Worm (Caenorhabditis elegans) whole organism, L1 larva: ENCODE data around the gene AC7.3.
"Not testable (repeated sequence)": the region's sequence is repeated elsewhere in the genome, so short reads cannot be mapped to it uniquely, and the experiment has no call there.

Experiments used
- elt-2 ChIP-seq: sonication (generic microtip); optimal IDR thresholded peaks from 2 replicates; lab custom pipeline; 2016; ENCODE audit warnings: missing genetic modification characterization, mild to moderate bottlenecking, inconsistent platforms, missing compliant biosample characterization, missing genetic modification reagents
- nhr-12 ChIP-seq: sonication (generic microtip); optimal IDR thresholded peaks from 2 replicates; lab custom pipeline; 2017; ENCODE audit warnings: missing biosample characterization, missing genetic modification characterization
- nhr-237 ChIP-seq: fragments of 150-350 bp; optimal IDR thresholded peaks from 2 replicates; lab custom pipeline; 2014; ENCODE audit warnings: missing biosample characterization, missing genetic modification characterization
- nhr-28 ChIP-seq: fragments of 150-350 bp; optimal IDR thresholded peaks from 2 replicates; lab custom pipeline; 2014; ENCODE audit warnings: missing biosample characterization, missing genetic modification characterization
- pax-3 ChIP-seq: fragments of 200-800 bp; sonication (Bioruptor generic); optimal IDR thresholded peaks from 2 replicates; lab custom pipeline; 2018; ENCODE audit warnings: mild to moderate bottlenecking, missing genetic modification characterization, moderate library complexity, missing compliant biosample characterization
- unc-62 ChIP-seq: fragments of 150-350 bp; optimal IDR thresholded peaks from 2 replicates; lab custom pipeline; 2014; ENCODE audit warnings: missing biosample characterization, missing genetic modification reagents, missing genetic modification characterization
- ztf-11 ChIP-seq, 2 experiments: sonication (generic microtip); optimal IDR thresholded peaks; 2 replicates each; lab custom pipeline; 2016 to 2017; ENCODE audit warnings: missing genetic modification characterization in 2 of 2, missing biosample characterization in 1 of 2, missing compliant biosample characterization in 1 of 2
- ztf-4 ChIP-seq: fragments of 150-350 bp; optimal IDR thresholded peaks from 2 replicates; lab custom pipeline; 2014; ENCODE audit warnings: missing biosample characterization, missing genetic modification characterization

ce11 chrIV:5070593-5070992 is 41.0 kb upstream of the AC7.3 start, which contains the start of gene C02B10.6:
- TF ChIP-seq nhr-12 (tag; lab: Kevin White, UChicago); ztf-4; ztf-11 (tag; optimal IDR thresholded peaks at IDR 0.05; lab: Kevin White, UChicago); unc-62 (GFP tag; lab: Kevin White, UChicago); nhr-28; pax-3 (tag; lab: Kevin White, UChicago); elt-2 (tag; lab: Kevin White, UChicago); nhr-237 (tag; lab: Kevin White, UChicago): not testable (repeated sequence)
